Fruit fly (Drosophila melanogaster) ovary, adult (tissue): ENCODE measurements around the gene CG15263.

Source experiments
- CG17801 ChIP-seq: fragments of 200-800 bp; optimal IDR thresholded peaks from 2 replicates; lab custom pipeline; 2019; ENCODE audit warnings: missing biosample characterization, mild to moderate bottlenecking, missing genetic modification characterization, moderate library complexity; ENCODE audit not compliant: partially characterized antibody

The CG15263 gene

dm6 chr2L:15330641-15331040, 45.8 kb downstream of the CG15263 start:
- TF ChIP-seq CG17801 (GFP tag; lab: Kevin White, UChicago): no peak

- no peak for TF ChIP-seq CG17801 (GFP tag; lab: Kevin White, UChicago)
Observed at dm6 chr2L:15331353-15331752, 46.6 kb downstream of the CG15263 start.

dm6 chr2L:15332561-15332960, 47.8 kb downstream of the CG15263 start:
- no peak for TF ChIP-seq CG17801 (GFP tag; lab: Kevin White, UChicago)

dm6 chr2L:15333602-15334080, 48.8 kb downstream of the CG15263 start, which contains the start of gene esg:
Gene esg (plus strand): TSS chr2L:15333866.
- no peak for TF ChIP-seq CG17801 (GFP tag; lab: Kevin White, UChicago)
